Fruit fly (Drosophila melanogaster) whole organism, pupa: Measurements from ENCODE around the gene mamo.

Experiments
- CG13204 ChIP-seq: fragments of 200-800 bp; sonication (Bioruptor generic); optimal IDR thresholded peaks from 2 replicates; lab custom pipeline; 2018; ENCODE audit warnings: missing biosample characterization, mild to moderate bottlenecking, missing genetic modification characterization, moderate library complexity
- CG15710 ChIP-seq: fragments of 200-800 bp; sonication (Bioruptor generic); optimal IDR thresholded peaks from 2 replicates; lab custom pipeline; 2018; ENCODE audit warnings: missing biosample characterization, mild to moderate bottlenecking, missing genetic modification characterization, moderate library complexity
- CG32121 ChIP-seq: fragments of 200-800 bp; sonication (Bioruptor generic); IDR thresholded peaks from 2 replicates; pipeline ENCODE4 v1.3.6; 2022; ENCODE audit warnings: missing biosample characterization, missing genetic modification characterization
- CG34367 ChIP-seq: fragments of 200-800 bp; sonication (Bioruptor generic); optimal IDR thresholded peaks from 2 replicates; lab custom pipeline; 2018; ENCODE audit warnings: missing biosample characterization, mild to moderate bottlenecking, missing genetic modification characterization
- EcR ChIP-seq: fragments of 200-800 bp; sonication (Bioruptor generic); optimal IDR thresholded peaks from 3 replicates; lab custom pipeline; 2019; ENCODE audit warnings: missing biosample characterization, missing genetic modification characterization, mild to moderate bottlenecking, moderate library complexity, missing genetic modification reagents
- Pif1B ChIP-seq: fragments of 200-800 bp; sonication (Bioruptor generic); optimal IDR thresholded peaks from 3 replicates; lab custom pipeline; 2016; ENCODE audit warnings: missing biosample characterization, missing genetic modification characterization
- rn ChIP-seq: fragments of 200-800 bp; sonication (Bioruptor generic); IDR thresholded peaks from 2 replicates; pipeline ENCODE4 v1.3.6; 2022; ENCODE audit warnings: missing biosample characterization, missing genetic modification characterization

- TF ChIP-seq CG32121 (no peak), CG15710 (tag; lab: Kevin White, UChicago) (peak; percentile 64), EcR (GFP tag; lab: Kevin White, UChicago) (no peak), CG13204 (no peak), rn (GFP tag; lab: Robert Waterston, UW) (no peak), CG34367 (tag; lab: Kevin White, UChicago) (peak; percentile 54), Pif1B (no peak)
These were observed 42.1 kb downstream of the mamo start for dm6 chrX:13948131-13948804.
